Worm (Caenorhabditis elegans): ENCODE data around the gene lmd-4.

DNA sequence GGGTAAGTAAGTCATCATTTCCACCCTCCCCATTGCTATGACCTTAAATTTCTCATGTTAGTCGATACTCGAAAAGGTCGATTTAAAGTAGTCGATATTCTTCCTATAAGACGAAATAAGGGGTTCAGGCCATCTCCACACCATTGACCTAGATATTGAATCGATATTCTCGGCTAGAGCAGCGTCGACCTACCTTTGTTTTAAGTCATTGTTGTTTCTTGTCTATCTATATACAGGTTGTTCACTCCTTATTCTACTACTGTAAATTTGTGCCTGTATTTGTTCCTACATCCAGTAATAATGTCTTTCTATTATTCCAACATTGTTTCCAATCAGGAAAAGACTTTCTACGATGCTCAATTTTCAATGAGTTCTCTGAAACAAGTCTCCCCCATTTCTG lies 6.1 kb upstream of the lmd-4 start, which contains the start of gene F10G2.4:
- no peak for TF ChIP-seq rpc-1 (optimal IDR thresholded peaks at IDR 0.05)
- TF ChIP-seq rpc-1 (tag; optimal IDR thresholded peaks at IDR 0.05), result no peak
- no peak for TF ChIP-seq madf-10 (tag; optimal IDR thresholded peaks at IDR 0.05)
- TF ChIP-seq B0261.1 (tag; optimal IDR thresholded peaks at IDR 0.05), result no peak
- TF ChIP-seq egl-44 (GFP tag; IDR thresholded peaks at IDR 0.05), result no peak
- no peak for TF ChIP-seq Y56A3A.18 (GFP tag; IDR thresholded peaks at IDR 0.05)
- no peak for TF ChIP-seq madf-6 (GFP tag; IDR thresholded peaks at IDR 0.05)

Data from whole organism, young adult.